Worm (Caenorhabditis elegans) whole organism, L1 larva: ENCODE measurements around the gene srh-127.

Source experiments
- F16B12.6 ChIP-seq: fragments of 150-350 bp; optimal IDR thresholded peaks from 2 replicates; lab custom pipeline; 2014; ENCODE audit warnings: missing biosample characterization, missing genetic modification characterization
- ama-1 ChIP-seq: fragments of 150-350 bp; optimal IDR thresholded peaks from 2 replicates; lab custom pipeline; 2014
- fkh-10 ChIP-seq: sonication (generic microtip); optimal IDR thresholded peaks from 2 replicates; lab custom pipeline; 2017; ENCODE audit warnings: missing biosample characterization, missing genetic modification reagents, missing genetic modification characterization
- lir-3 ChIP-seq: sonication (generic microtip); optimal IDR thresholded peaks from 2 replicates; lab custom pipeline; 2016; ENCODE audit warnings: mild to moderate bottlenecking, missing genetic modification characterization, moderate library complexity, missing compliant biosample characterization; ENCODE audit not compliant: poor library complexity
- nhr-237 ChIP-seq: fragments of 150-350 bp; optimal IDR thresholded peaks from 2 replicates; lab custom pipeline; 2014; ENCODE audit warnings: missing biosample characterization, missing genetic modification characterization
- pag-3 ChIP-seq: sonication (generic microtip); optimal IDR thresholded peaks from 2 replicates; lab custom pipeline; 2017; ENCODE audit warnings: missing genetic modification characterization, mild to moderate bottlenecking, missing compliant biosample characterization, antibody characterized with exemption, borderline replicate concordance; ENCODE audit not compliant: insufficient read depth
- tbx-2 ChIP-seq: sonication (generic microtip); optimal IDR thresholded peaks from 2 replicates; lab custom pipeline; 2016; ENCODE audit warnings: missing genetic modification characterization, missing compliant biosample characterization

ce11 chrV:2872947-2873346, 20.1 kb upstream of the srh-127 start:
- TF ChIP-seq lir-3 (no peak), nhr-237 (tag; lab: Kevin White, UChicago) (no peak), tbx-2 (tag; lab: Kevin White, UChicago) (no peak), ama-1 (no peak), pag-3 (tag; lab: Kevin White, UChicago) (no peak), F16B12.6 (tag; lab: Kevin White, UChicago) (no peak), fkh-10 (GFP tag; lab: Kevin White, UChicago) (no peak)
